Worm (Caenorhabditis elegans): ENCODE data around the gene K09D9.14.

The K09D9.14 gene

DNA sequence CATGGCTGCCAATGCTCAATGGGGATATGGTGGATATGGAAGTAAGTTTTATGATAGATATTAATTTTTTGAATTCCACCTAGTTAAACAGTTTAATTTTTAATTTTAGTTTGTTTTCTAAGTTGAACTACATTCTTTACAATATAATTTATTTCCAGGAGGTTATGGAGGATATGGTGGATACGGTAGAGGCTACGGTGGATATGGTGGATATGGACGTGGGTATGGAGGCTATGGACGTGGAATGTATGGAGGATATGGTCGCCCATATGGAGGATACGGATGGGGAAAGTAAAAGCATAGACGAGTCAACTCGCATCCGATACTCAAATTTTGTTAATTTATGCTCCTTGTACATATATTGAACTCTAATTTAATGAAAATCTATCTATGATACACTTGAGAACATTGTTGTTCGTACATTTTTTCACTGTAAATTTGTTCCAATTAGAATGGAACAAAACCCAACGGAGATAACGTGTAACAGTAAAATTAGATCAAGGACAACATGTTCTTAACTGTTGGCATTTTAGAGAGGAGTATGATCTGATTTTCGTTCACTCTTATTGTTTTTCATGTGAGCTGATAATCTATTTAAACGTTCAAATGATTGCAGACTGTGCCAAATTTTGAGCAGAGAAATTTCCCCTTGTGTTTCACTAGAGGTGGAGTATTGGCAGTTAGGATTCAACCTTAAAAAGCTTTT lies 41.3 kb downstream of the K09D9.14 start:
- TF ChIP-seq ztf-26 (tag; optimal IDR thresholded peaks at IDR 0.05): no peak
- no peak for TF ChIP-seq ets-4 (GFP tag; optimal IDR thresholded peaks at IDR 0.05)
- no peak for TF ChIP-seq egl-44 (GFP tag; IDR thresholded peaks at IDR 0.05)
- no peak for TF ChIP-seq unc-62 (GFP tag; optimal IDR thresholded peaks at IDR 0.05)
- TF ChIP-seq F39B2.1 (GFP tag; IDR thresholded peaks at IDR 0.05): no peak
- no peak for TF ChIP-seq ztf-18 (tag; optimal IDR thresholded peaks at IDR 0.05)
- no peak for TF ChIP-seq ccch-3 (GFP tag; optimal IDR thresholded peaks at IDR 0.05)
- no peak for TF ChIP-seq mes-4 (tag; optimal IDR thresholded peaks at IDR 0.05)
- TF ChIP-seq B0035.1 (tag; optimal IDR thresholded peaks at IDR 0.05): no peak
- no peak for TF ChIP-seq B0261.1 (tag; optimal IDR thresholded peaks at IDR 0.05)
- TF ChIP-seq C17E4.6 (GFP tag; IDR thresholded peaks at IDR 0.05): no peak
- TF ChIP-seq hmg-1.2 (GFP tag; IDR thresholded peaks at IDR 0.05): no peak
- TF ChIP-seq ceh-58 (GFP tag; IDR thresholded peaks at IDR 0.05): no peak
- TF ChIP-seq F23B12.7 (tag; optimal IDR thresholded peaks at IDR 0.05; ENCODE audit: insufficient read depth): no peak
- TF ChIP-seq ztf-25 (GFP tag; IDR thresholded peaks at IDR 0.05): no peak
- no peak for TF ChIP-seq pha-4 (tag; optimal IDR thresholded peaks at IDR 0.05)
- TF ChIP-seq B0336.3 (GFP tag; IDR thresholded peaks at IDR 0.05): no peak
- TF ChIP-seq nhr-179 (tag; optimal IDR thresholded peaks at IDR 0.05): no peak
- no peak for TF ChIP-seq chd-7 (tag; optimal IDR thresholded peaks at IDR 0.05)
- TF ChIP-seq egrh-3 (GFP tag; IDR thresholded peaks at IDR 0.05): no peak

ce11 chrV:3979819-3980218 lies 41.9 kb downstream of the K09D9.14 start, which contains the start of gene nlp-31:
TSS of gene nlp-31 (plus strand) at chrV:3980055.
- TF ChIP-seq sptf-2 (GFP tag; optimal IDR thresholded peaks at IDR 0.05) (no peak), dpl-1 (GFP tag; optimal IDR thresholded peaks at IDR 0.05) (no peak), xnd-1 (tag; optimal IDR thresholded peaks at IDR 0.05) (no peak), nhr-90 (tag; optimal IDR thresholded peaks at IDR 0.05) (no peak), unc-130 (GFP tag; optimal IDR thresholded peaks at IDR 0.05) (no peak)

- no peak for TF ChIP-seq tbx-9 (tag; optimal IDR thresholded peaks at IDR 0.05; ENCODE audit: borderline replicate concordance)
- TF ChIP-seq lsl-1 (GFP tag; optimal IDR thresholded peaks at IDR 0.05): no peak
- no peak for TF ChIP-seq lin-26 (GFP tag; IDR thresholded peaks at IDR 0.05)
- no peak for TF ChIP-seq ztf-25 (GFP tag; IDR thresholded peaks at IDR 0.05)
- TF ChIP-seq T07F8.4 (tag; optimal IDR thresholded peaks at IDR 0.05): no peak
- no peak for TF ChIP-seq snpc-3.4 (tag; optimal IDR thresholded peaks at IDR 0.05)
- TF ChIP-seq ceh-27 (GFP tag; optimal IDR thresholded peaks at IDR 0.05): no peak
- no peak for TF ChIP-seq let-607 (tag; optimal IDR thresholded peaks at IDR 0.05)
- no peak for TF ChIP-seq lin-40 (tag; optimal IDR thresholded peaks at IDR 0.05)
- TF ChIP-seq hrde-1 (tag; optimal IDR thresholded peaks at IDR 0.05; ENCODE audit: borderline replicate concordance): no peak
- TF ChIP-seq nhr-27 (tag; optimal IDR thresholded peaks at IDR 0.05): no peak
- no peak for TF ChIP-seq Y56A3A.18 (GFP tag; IDR thresholded peaks at IDR 0.05)
- no peak for TF ChIP-seq egl-18 (GFP tag; IDR thresholded peaks at IDR 0.05)
- no peak for TF ChIP-seq ztf-28 (GFP tag; IDR thresholded peaks at IDR 0.05)
- TF ChIP-seq mel-28 (tag; optimal IDR thresholded peaks at IDR 0.05; ENCODE audit: borderline replicate concordance): no peak
- no peak for TF ChIP-seq egrh-3 (GFP tag; IDR thresholded peaks at IDR 0.05)
- no peak for TF ChIP-seq unc-62 (GFP tag; optimal IDR thresholded peaks at IDR 0.05)
- no peak for TF ChIP-seq xnd-1 (tag; optimal IDR thresholded peaks at IDR 0.05)
- no peak for TF ChIP-seq unc-130 (GFP tag; optimal IDR thresholded peaks at IDR 0.05)
Measured at ce11 chrV:3979053-3979452, 42.6 kb downstream of the K09D9.14 start, which contains the start of gene nlp-34. TSS of gene nlp-34 (minus strand) at chrV:3979134.

All from whole organism, young adult.